Fruit fly (Drosophila melanogaster) whole organism, embryonic: Measurements from ENCODE around the gene CG1299.

Experiments used
- ATbp ChIP-seq: fragments of 200-800 bp; sonication (Bioruptor generic); optimal IDR thresholded peaks from 2 replicates; lab custom pipeline; 2017; ENCODE audit warnings: missing biosample characterization, mild to moderate bottlenecking, missing genetic modification characterization, missing genetic modification reagents
- Atf3 ChIP-seq: fragments of 200-800 bp; sonication (Bioruptor generic); optimal IDR thresholded peaks from 3 replicates; lab custom pipeline; 2016; ENCODE audit warnings: missing biosample characterization, missing genetic modification characterization
- Bgb ChIP-seq: fragments of 200-800 bp; sonication (Bioruptor generic); IDR thresholded peaks from 2 replicates; pipeline ENCODE4 v1.3.6; 2022; ENCODE audit warnings: missing biosample characterization, missing genetic modification characterization; ENCODE audit not compliant: partially characterized antibody
- BtbVII ChIP-seq: fragments of 200-800 bp; sonication (Bioruptor generic); optimal IDR thresholded peaks from 3 replicates; lab custom pipeline; 2017; ENCODE audit warnings: missing biosample characterization, mild to moderate bottlenecking, missing genetic modification characterization
- CG10321 ChIP-seq: fragments of 200-800 bp; sonication (Bioruptor generic); IDR thresholded peaks from 2 replicates; pipeline ENCODE4 v1.3.6; 2022; ENCODE audit warnings: missing biosample characterization, missing genetic modification characterization
- CG12236 ChIP-seq: fragments of 200-800 bp; sonication (Bioruptor generic); optimal IDR thresholded peaks from 2 replicates; lab custom pipeline; 2016; ENCODE audit warnings: missing biosample characterization, missing genetic modification characterization
- CG12769 ChIP-seq: fragments of 200-800 bp; sonication (Bioruptor generic); optimal IDR thresholded peaks from 2 replicates; lab custom pipeline; 2019; ENCODE audit warnings: missing biosample characterization, mild to moderate bottlenecking, missing genetic modification characterization, moderate library complexity
- CG13894 ChIP-seq: fragments of 200-800 bp; sonication (Bioruptor generic); optimal IDR thresholded peaks from 3 replicates; lab custom pipeline; 2018; ENCODE audit warnings: missing biosample characterization, mild to moderate bottlenecking, missing genetic modification characterization, moderate library complexity
- CG15696 ChIP-seq: fragments of 200-800 bp; sonication (Bioruptor generic); optimal IDR thresholded peaks from 2 replicates; lab custom pipeline; 2019; ENCODE audit warnings: missing biosample characterization, mild to moderate bottlenecking, missing genetic modification characterization, moderate library complexity
- CG1602 ChIP-seq: fragments of 200-800 bp; sonication (Bioruptor generic); optimal IDR thresholded peaks from 3 replicates; lab custom pipeline; 2016; ENCODE audit warnings: missing biosample characterization, missing genetic modification characterization
- CG17802 ChIP-seq: fragments of 200-800 bp; sonication (Bioruptor generic); optimal IDR thresholded peaks from 2 replicates; lab custom pipeline; 2018; ENCODE audit warnings: missing biosample characterization, mild to moderate bottlenecking, missing genetic modification characterization, moderate library complexity
- CG2712 ChIP-seq: fragments of 200-800 bp; optimal IDR thresholded peaks from 3 replicates; lab custom pipeline; 2019; ENCODE audit warnings: missing biosample characterization, mild to moderate bottlenecking, missing genetic modification characterization, moderate library complexity
- CG30431 ChIP-seq: fragments of 200-800 bp; sonication (Bioruptor generic); optimal IDR thresholded peaks from 2 replicates; lab custom pipeline; 2017; ENCODE audit warnings: missing biosample characterization, missing genetic modification characterization
- CG3281 ChIP-seq: fragments of 200-800 bp; sonication (Bioruptor generic); optimal IDR thresholded peaks from 3 replicates; lab custom pipeline; 2017; ENCODE audit warnings: missing biosample characterization, mild to moderate bottlenecking, missing genetic modification characterization
- CG33557 ChIP-seq: fragments of 200-800 bp; sonication (Bioruptor generic); optimal IDR thresholded peaks from 2 replicates; lab custom pipeline; 2019; ENCODE audit warnings: missing biosample characterization, mild to moderate bottlenecking, missing genetic modification characterization, moderate library complexity
- CG3995 ChIP-seq: fragments of 200-800 bp; sonication (Bioruptor generic); optimal IDR thresholded peaks from 3 replicates; lab custom pipeline; 2016; ENCODE audit warnings: missing biosample characterization, missing genetic modification characterization
- CG4424 ChIP-seq: fragments of 200-800 bp; sonication (Bioruptor generic); optimal IDR thresholded peaks from 3 replicates; lab custom pipeline; 2016; ENCODE audit warnings: missing biosample characterization, missing genetic modification characterization
- CG8359 ChIP-seq: fragments of 200-800 bp; sonication (Bioruptor generic); optimal IDR thresholded peaks from 2 replicates; lab custom pipeline; 2017; ENCODE audit warnings: missing biosample characterization, mild to moderate bottlenecking, missing genetic modification characterization, borderline replicate concordance
- CG8765 ChIP-seq: fragments of 200-800 bp; sonication (Bioruptor generic); IDR thresholded peaks from 2 replicates; pipeline ENCODE4 v1.3.6; 2022; ENCODE audit warnings: missing biosample characterization, missing genetic modification characterization
- CTCF ChIP-seq: fragments of 200-800 bp; sonication (Bioruptor generic); optimal IDR thresholded peaks from 2 replicates; lab custom pipeline; 2017; ENCODE audit warnings: missing biosample characterization, mild to moderate bottlenecking, missing genetic modification characterization, moderate library complexity
- D19A ChIP-seq: fragments of 200-800 bp; optimal IDR thresholded peaks from 3 replicates; lab custom pipeline; 2019; ENCODE audit warnings: missing biosample characterization, mild to moderate bottlenecking, missing genetic modification characterization, moderate library complexity
- Deaf1 ChIP-seq: fragments of 200-800 bp; optimal IDR thresholded peaks from 3 replicates; lab custom pipeline; 2019; ENCODE audit warnings: missing biosample characterization, mild to moderate bottlenecking, missing genetic modification characterization, moderate library complexity
- Doc3 ChIP-seq: fragments of 200-800 bp; sonication (Bioruptor generic); IDR thresholded peaks from 3 replicates; pipeline ENCODE4 v1.3.6; 2022; ENCODE audit warnings: missing biosample characterization, missing genetic modification characterization; ENCODE audit not compliant: partially characterized antibody
- Dref ChIP-seq: fragments of 200-800 bp; sonication (Bioruptor generic); IDR thresholded peaks from 2 replicates; pipeline ENCODE4 v1.3.6; 2022; ENCODE audit warnings: missing biosample characterization, missing genetic modification characterization
- Hey ChIP-seq: fragments of 200-800 bp; sonication (Bioruptor generic); optimal IDR thresholded peaks from 3 replicates; lab custom pipeline; 2018; ENCODE audit warnings: missing biosample characterization, mild to moderate bottlenecking, missing genetic modification characterization
- HmgZ ChIP-seq: fragments of 200-800 bp; sonication (Bioruptor generic); optimal IDR thresholded peaks from 2 replicates; lab custom pipeline; 2018; ENCODE audit warnings: missing biosample characterization, mild to moderate bottlenecking, missing genetic modification characterization
- MTF-1 ChIP-seq: fragments of 200-800 bp; sonication (Bioruptor generic); optimal IDR thresholded peaks from 2 replicates; lab custom pipeline; 2018; ENCODE audit warnings: missing biosample characterization, mild to moderate bottlenecking, missing genetic modification characterization, borderline replicate concordance
- Oaz ChIP-seq: fragments of 200-800 bp; sonication (Bioruptor generic); IDR thresholded peaks from 2 replicates; pipeline ENCODE4 v1.3.6; 2022; ENCODE audit warnings: missing biosample characterization, missing genetic modification characterization
- Scr ChIP-seq: fragments of 200-800 bp; sonication (Bioruptor generic); IDR thresholded peaks from 2 replicates; pipeline ENCODE4 v1.3.6; 2022; ENCODE audit warnings: missing biosample characterization, missing genetic modification characterization; ENCODE audit not compliant: partially characterized antibody
- al ChIP-seq: fragments of 200-800 bp; sonication (Bioruptor generic); IDR thresholded peaks from 2 replicates; pipeline ENCODE4 v1.3.6; 2022; ENCODE audit warnings: missing biosample characterization, missing genetic modification characterization
- amos ChIP-seq: fragments of 200-800 bp; sonication (Bioruptor generic); IDR thresholded peaks from 2 replicates; pipeline ENCODE4 v1.3.6; 2022; ENCODE audit warnings: missing biosample characterization, missing genetic modification characterization; ENCODE audit not compliant: partially characterized antibody
- crol ChIP-seq: fragments of 200-800 bp; sonication (Bioruptor generic); IDR thresholded peaks from 2 replicates; pipeline ENCODE4 v1.3.6; 2022; ENCODE audit warnings: missing biosample characterization, missing genetic modification characterization
- da ChIP-seq: fragments of 200-800 bp; sonication (Bioruptor generic); optimal IDR thresholded peaks from 2 replicates; lab custom pipeline; 2016; ENCODE audit warnings: missing biosample characterization, missing genetic modification characterization
- dati ChIP-seq: fragments of 200-800 bp; sonication (Bioruptor generic); IDR thresholded peaks from 2 replicates; pipeline ENCODE4 v1.3.6; 2022; ENCODE audit warnings: missing biosample characterization, missing genetic modification characterization
- dimm ChIP-seq: fragments of 200-800 bp; sonication (Bioruptor generic); IDR thresholded peaks from 2 replicates; pipeline ENCODE4 v1.3.6; 2022; ENCODE audit warnings: missing biosample characterization, missing genetic modification characterization
- disco-r ChIP-seq: fragments of 200-800 bp; sonication (Bioruptor generic); optimal IDR thresholded peaks from 2 replicates; lab custom pipeline; 2016; ENCODE audit warnings: missing biosample characterization, missing genetic modification characterization
- exex ChIP-seq: fragments of 200-800 bp; sonication (Bioruptor generic); optimal IDR thresholded peaks from 4 replicates; lab custom pipeline; 2018; ENCODE audit warnings: missing biosample characterization, mild to moderate bottlenecking, missing genetic modification characterization, moderate library complexity
- hb ChIP-seq: fragments of 200-800 bp; sonication (Bioruptor generic); IDR thresholded peaks from 3 replicates; pipeline ENCODE4 v1.3.6; 2022; ENCODE audit warnings: missing biosample characterization, missing genetic modification characterization; ENCODE audit not compliant: partially characterized antibody
- hkb ChIP-seq, 2 experiments: fragments of 200-800 bp in 1 of 2; fragments of >200 bp in 1 of 2; sonication (Bioruptor generic) in 1 of 2; IDR thresholded peaks in 1 of 2; optimal IDR thresholded peaks in 1 of 2; 2 replicates each; pipeline versions ENCODE4 v1.3.6 to Lab custom; 2017 to 2022; ENCODE audit warnings: missing biosample characterization in 1 of 2, missing genetic modification characterization in 1 of 2
- insv ChIP-seq, 2 experiments: fragments of 200-800 bp; sonication (Bioruptor generic); optimal IDR thresholded peaks; 3 replicates each; lab custom pipeline; 2016 to 2018; ENCODE audit warnings: missing biosample characterization in 2 of 2, missing genetic modification characterization in 2 of 2
- kah ChIP-seq: fragments of 200-800 bp; sonication (Bioruptor generic); optimal IDR thresholded peaks from 2 replicates; lab custom pipeline; 2018; ENCODE audit warnings: missing biosample characterization, mild to moderate bottlenecking, missing genetic modification characterization
- lbe ChIP-seq: fragments of 200-800 bp; sonication (Bioruptor generic); optimal IDR thresholded peaks from 2 replicates; lab custom pipeline; 2016; ENCODE audit warnings: missing biosample characterization, mild to moderate bottlenecking, missing genetic modification characterization
- mld ChIP-seq: fragments of 200-800 bp; sonication (Bioruptor generic); IDR thresholded peaks from 3 replicates; pipeline ENCODE4 v1.3.6; 2022; ENCODE audit warnings: missing biosample characterization, missing genetic modification characterization; ENCODE audit not compliant: partially characterized antibody
- nom ChIP-seq: fragments of 200-800 bp; sonication (Bioruptor generic); optimal IDR thresholded peaks from 2 replicates; lab custom pipeline; 2017; ENCODE audit warnings: missing biosample characterization, missing genetic modification characterization, mild to moderate bottlenecking, moderate library complexity, missing genetic modification reagents
- ranshi ChIP-seq: fragments of 200-800 bp; sonication (Bioruptor generic); IDR thresholded peaks from 2 replicates; pipeline ENCODE4 v1.3.6; 2022; ENCODE audit warnings: missing biosample characterization, missing genetic modification characterization
- shn ChIP-seq: fragments of 200-800 bp; sonication (Bioruptor generic); optimal IDR thresholded peaks from 3 replicates; lab custom pipeline; 2016; ENCODE audit warnings: missing biosample characterization, missing genetic modification characterization
- slp2 ChIP-seq: fragments of 200-800 bp; sonication (Bioruptor generic); optimal IDR thresholded peaks from 2 replicates; lab custom pipeline; 2016; ENCODE audit warnings: missing biosample characterization, missing genetic modification characterization
- tap ChIP-seq: fragments of 200-800 bp; optimal IDR thresholded peaks from 3 replicates; lab custom pipeline; 2019; ENCODE audit warnings: missing biosample characterization, mild to moderate bottlenecking, missing genetic modification characterization, moderate library complexity
- tin ChIP-seq: fragments of 200-800 bp; sonication (Bioruptor generic); optimal IDR thresholded peaks from 3 replicates; lab custom pipeline; 2016; ENCODE audit warnings: missing biosample characterization, missing genetic modification characterization
- vnd ChIP-seq: fragments of 200-800 bp; sonication (Bioruptor generic); IDR thresholded peaks from 3 replicates; pipeline ENCODE4 v1.3.6; 2022; ENCODE audit warnings: missing biosample characterization, missing genetic modification characterization; ENCODE audit not compliant: partially characterized antibody

CG1299 gene

dm6 chr3L:4148406-4148975, at the start of gene CG1299 (continued):
- TF ChIP-seq tin (GFP tag; lab: Kevin White, UChicago) (no peak), insv (GFP tag; optimal IDR thresholded peaks at IDR 0.05; lab: Kevin White, UChicago) (no peak), kah (no peak), CG8359 (GFP tag; lab: Kevin White, UChicago) (no peak), CG12236 (no peak), mld (no peak), Doc3 (no peak), Hey (tag; lab: Kevin White, UChicago) (no peak), hb (GFP tag; lab: Robert Waterston, UW) (no peak), amos (peak; percentile 13; the same call in 1 of the 2 replicates), slp2 (no peak), nom (GFP tag; lab: Kevin White, UChicago) (peak; percentile 38), ranshi (no peak), CG17802 (tag; lab: Kevin White, UChicago) (no peak), CG13894 (tag; lab: Kevin White, UChicago) (peak; percentile 50), ATbp (GFP tag; lab: Kevin White, UChicago) (no peak), CG1602 (GFP tag; lab: Kevin White, UChicago) (no peak), al (GFP tag; lab: Robert Waterston, UW) (no peak), Oaz (GFP tag; lab: Robert Waterston, UW) (no peak), Deaf1 (tag; lab: Kevin White, UChicago) (peak; percentile 92), vnd (GFP tag; lab: Robert Waterston, UW) (no peak), D19A (tag; lab: Kevin White, UChicago) (no peak), CG10321 (GFP tag; lab: Robert Waterston, UW) (no peak), shn (GFP tag; lab: Kevin White, UChicago) (no peak), hkb (optimal IDR thresholded peaks at IDR 0.05; lab: Kevin White, UChicago) (no peak), hkb (GFP tag; IDR thresholded peaks at IDR 0.05; lab: Robert Waterston, UW) (no peak), Dref (no peak), HmgZ (no peak), CG15696 (no peak), lbe (GFP tag; lab: Kevin White, UChicago) (no peak), MTF-1 (GFP tag; lab: Kevin White, UChicago) (no peak), CG8765 (GFP tag; lab: Robert Waterston, UW) (no peak), CG30431 (no peak), dati (no peak), Bgb (GFP tag; lab: Robert Waterston, UW) (no peak), crol (no peak), CG12769 (tag; lab: Kevin White, UChicago) (peak; percentile 67), CG3995 (GFP tag; lab: Kevin White, UChicago) (peak; percentile 28), da (GFP tag; lab: Kevin White, UChicago) (no peak), CTCF (no peak), CG2712 (no peak), CG4424 (GFP tag; lab: Kevin White, UChicago) (no peak), CG3281 (GFP tag; lab: Kevin White, UChicago) (no peak), dimm (GFP tag; lab: Robert Waterston, UW) (no peak), CG33557 (GFP tag; lab: Kevin White, UChicago) (no peak), exex (tag; lab: Kevin White, UChicago) (no peak), Scr (GFP tag; lab: Robert Waterston, UW) (no peak), disco-r (no peak), tap (tag; lab: Kevin White, UChicago) (no peak), Atf3 (GFP tag; lab: Kevin White, UChicago) (no peak), BtbVII (GFP tag; lab: Kevin White, UChicago) (no peak)
